Worm (Caenorhabditis elegans) whole organism, young adult: Measurements from ENCODE around the gene nuo-5.

ENCODE experiments used
- B0019.2 ChIP-seq: fragments of 200-800 bp; sonication (Bioruptor generic); conservative IDR thresholded peaks from 2 replicates; pipeline ENCODE4 v1.3.6; 2022; ENCODE audit warnings: missing genetic modification reagents, missing genetic modification characterization, missing compliant biosample characterization
- D2030.7 ChIP-seq: fragments of 200-800 bp; sonication (Bioruptor generic); IDR thresholded peaks from 2 replicates; pipeline ENCODE4 v1.3.6; 2022; ENCODE audit warnings: missing genetic modification reagents, missing genetic modification characterization, missing compliant biosample characterization
- F49E8.2 ChIP-seq: sonication (generic microtip); optimal IDR thresholded peaks from 3 replicates; lab custom pipeline; 2017; ENCODE audit warnings: missing genetic modification characterization, mild to moderate bottlenecking, missing compliant biosample characterization, antibody characterized with exemption, moderate library complexity; ENCODE audit not compliant: insufficient read depth
- F55B11.4 ChIP-seq: sonication (generic microtip); optimal IDR thresholded peaks from 2 replicates; lab custom pipeline; 2016; ENCODE audit warnings: missing compliant biosample characterization, missing genetic modification characterization, borderline replicate concordance; ENCODE audit not compliant: insufficient read depth
- T07F8.4 ChIP-seq: sonication (generic microtip); optimal IDR thresholded peaks from 2 replicates; lab custom pipeline; 2016; ENCODE audit warnings: mild to moderate bottlenecking, missing genetic modification characterization, moderate library complexity, missing compliant biosample characterization
- Y56A3A.18 ChIP-seq: fragments of 200-800 bp; sonication (Bioruptor generic); IDR thresholded peaks from 2 replicates; pipeline ENCODE4 v1.3.6; 2022; ENCODE audit warnings: missing genetic modification reagents, missing genetic modification characterization, missing compliant biosample characterization
- akir-1 ChIP-seq: fragments of 200-800 bp; sonication (Bioruptor generic); optimal IDR thresholded peaks from 2 replicates; lab custom pipeline; 2018; ENCODE audit warnings: mild to moderate bottlenecking, missing genetic modification characterization, moderate library complexity, missing compliant biosample characterization
- ama-1 ChIP-seq, 3 experiments: fragments of 150-350 bp in 1 of 3; sonication (generic microtip) in 2 of 3; optimal IDR thresholded peaks; 2 replicates each; lab custom pipeline; 2014 to 2018; ENCODE audit warnings: missing biosample characterization in 2 of 3, missing genetic modification characterization in 2 of 3, missing genetic modification reagents in 2 of 3
- ccch-3 ChIP-seq: fragments of 200-800 bp; sonication (Bioruptor generic); optimal IDR thresholded peaks from 2 replicates; lab custom pipeline; 2018; ENCODE audit warnings: mild to moderate bottlenecking, missing genetic modification characterization, missing compliant biosample characterization
- ceh-79 ChIP-seq: sonication (generic microtip); optimal IDR thresholded peaks from 2 replicates; lab custom pipeline; 2017; ENCODE audit warnings: mild to moderate bottlenecking, missing genetic modification characterization, missing compliant biosample characterization
- egrh-3 ChIP-seq: fragments of 200-800 bp; sonication (Bioruptor generic); IDR thresholded peaks from 2 replicates; pipeline ENCODE4 v1.3.6; 2022; ENCODE audit warnings: missing genetic modification reagents, missing genetic modification characterization, missing compliant biosample characterization
- lag-1 ChIP-seq: fragments of 200-800 bp; sonication (Bioruptor generic); IDR thresholded peaks from 2 replicates; pipeline ENCODE4 v1.3.6; 2022; ENCODE audit warnings: missing genetic modification reagents, missing genetic modification characterization, missing compliant biosample characterization
- let-526 ChIP-seq: fragments of 200-800 bp; sonication (Bioruptor generic); IDR thresholded peaks from 2 replicates; pipeline ENCODE4 v1.3.6; 2022; ENCODE audit warnings: missing genetic modification reagents, missing genetic modification characterization, missing compliant biosample characterization
- lin-35 ChIP-seq, 3 experiments: fragments of 150-350 bp in 2 of 3; sonication (generic microtip) in 1 of 3; optimal IDR thresholded peaks; 2 replicates each; lab custom pipeline; 2014 to 2018; ENCODE audit warnings: missing biosample characterization in 3 of 3, missing genetic modification characterization in 3 of 3, missing genetic modification reagents in 3 of 3
- madf-10 ChIP-seq: sonication (generic microtip); optimal IDR thresholded peaks from 2 replicates; lab custom pipeline; 2016; ENCODE audit warnings: mild to moderate bottlenecking, missing genetic modification characterization, missing compliant biosample characterization
- madf-8 ChIP-seq: fragments of 200-800 bp; sonication (Bioruptor generic); conservative IDR thresholded peaks from 2 replicates; pipeline ENCODE4 v1.3.6; 2022; ENCODE audit warnings: missing genetic modification reagents, missing genetic modification characterization, missing compliant biosample characterization
- nfyb-1 ChIP-seq: fragments of 200-800 bp; sonication (Bioruptor generic); IDR thresholded peaks from 2 replicates; pipeline ENCODE4 v1.3.6; 2022; ENCODE audit warnings: missing genetic modification reagents, missing genetic modification characterization, missing compliant biosample characterization
- nhr-120 ChIP-seq: fragments of 200-800 bp; sonication (Bioruptor generic); IDR thresholded peaks from 2 replicates; pipeline ENCODE4 v1.3.6; 2022; ENCODE audit warnings: missing genetic modification characterization, missing compliant biosample characterization
- nhr-80 ChIP-seq: sonication (generic microtip); optimal IDR thresholded peaks from 2 replicates; lab custom pipeline; 2016; ENCODE audit warnings: missing genetic modification characterization, missing compliant biosample characterization
- pbrm-1 ChIP-seq: fragments of 200-800 bp; sonication (Bioruptor generic); IDR thresholded peaks from 2 replicates; pipeline ENCODE4 v1.3.6; 2022; ENCODE audit warnings: missing genetic modification reagents, missing genetic modification characterization, missing compliant biosample characterization
- sdz-38 ChIP-seq: sonication (generic microtip); optimal IDR thresholded peaks from 2 replicates; lab custom pipeline; 2016; ENCODE audit warnings: missing genotype, missing genetic modification characterization, missing compliant biosample characterization
- snpc-1.3 ChIP-seq: sonication (generic microtip); optimal IDR thresholded peaks from 2 replicates; lab custom pipeline; 2017; ENCODE audit warnings: missing genetic modification characterization, mild to moderate bottlenecking, missing compliant biosample characterization, antibody characterized with exemption, moderate library complexity, missing genotype, missing genetic modification reagents; ENCODE audit not compliant: insufficient read depth
- snpc-3.4 ChIP-seq: sonication (generic microtip); optimal IDR thresholded peaks from 2 replicates; lab custom pipeline; 2017; ENCODE audit warnings: missing genetic modification characterization, mild to moderate bottlenecking, missing compliant biosample characterization, antibody characterized with exemption, moderate library complexity, missing genotype, missing genetic modification reagents
- snpc-4 ChIP-seq, 5 experiments: fragments of 150-350 bp in 1 of 5; sonication (generic microtip) in 4 of 5; optimal IDR thresholded peaks; 2 replicates each; lab custom pipeline; 2014 to 2018; ENCODE audit warnings: missing genetic modification characterization in 5 of 5, missing biosample characterization in 3 of 5, antibody characterized with exemption in 2 of 5, mild to moderate bottlenecking in 2 of 5, missing compliant biosample characterization in 2 of 5, missing genotype in 2 of 5, moderate library complexity in 2 of 5, missing genetic modification reagents in 1 of 5
- ztf-22 ChIP-seq: fragments of 200-800 bp; sonication (Bioruptor generic); optimal IDR thresholded peaks from 2 replicates; lab custom pipeline; 2018; ENCODE audit warnings: mild to moderate bottlenecking, missing genetic modification characterization, moderate library complexity, missing compliant biosample characterization
- ztf-26 ChIP-seq: sonication (generic microtip); optimal IDR thresholded peaks from 2 replicates; lab custom pipeline; 2017; ENCODE audit warnings: missing genetic modification characterization, missing compliant biosample characterization

nuo-5 gene

ce11 chrV:2746404-2746803, 47.6 kb downstream of the nuo-5 start:
- TF ChIP-seq snpc-4 (GFP tag; optimal IDR thresholded peaks at IDR 0.05; lab: Kevin White, UChicago) (no peak), snpc-4 (tag; optimal IDR thresholded peaks at IDR 0.05; lab: Kevin White, UChicago) (peak in 1 of 4 experiments; percentile 71), ccch-3 (GFP tag; lab: Kevin White, UChicago) (no peak), egrh-3 (GFP tag; lab: Robert Waterston, UW) (peak; percentile 65; the same call in 1 of the 2 replicates), snpc-1.3 (tag; lab: Kevin White, UChicago) (no peak), nfyb-1 (GFP tag; lab: Robert Waterston, UW) (0 out of 2 replicates have a peak, but pooled peaks have one; percentile 28)
- TF ChIP-seq, all 124 proteins: peak for 3

- TF ChIP-seq akir-1 (GFP tag; lab: Kevin White, UChicago) (no peak), ztf-22 (GFP tag; lab: Kevin White, UChicago) (no peak), ceh-79 (tag; lab: Kevin White, UChicago) (no peak), B0019.2 (GFP tag; lab: Robert Waterston, UW) (no peak), F49E8.2 (tag; lab: Kevin White, UChicago) (no peak), D2030.7 (GFP tag; lab: Robert Waterston, UW) (no peak), ama-1 (optimal IDR thresholded peaks at IDR 0.05; lab: Kevin White, UChicago) (no peak), ama-1 (GFP tag; optimal IDR thresholded peaks at IDR 0.05; lab: Kevin White, UChicago) (no peak), nhr-80 (tag; lab: Kevin White, UChicago) (no peak), madf-10 (tag; lab: Kevin White, UChicago) (no peak), sdz-38 (tag; lab: Kevin White, UChicago) (no peak), nhr-120 (GFP tag; lab: Robert Waterston, UW) (no peak), snpc-3.4 (tag; lab: Kevin White, UChicago) (no peak), Y56A3A.18 (GFP tag; lab: Robert Waterston, UW) (no peak), madf-8 (GFP tag; lab: Robert Waterston, UW) (no peak), ztf-26 (no peak), let-526 (no peak)
Measured at ce11 chrV:2750006-2750405, 51.2 kb downstream of the nuo-5 start, which contains the start of gene srx-24. Gene srx-24 (minus strand): TSS chrV:2750106.

ce11 chrV:2753007-2753406, 54.2 kb downstream of the nuo-5 start, which contains the start of gene srx-26:
Gene srx-26 (minus strand): TSS chrV:2753107.
- no peak for TF ChIP-seq F55B11.4
- TF ChIP-seq lin-35 (GFP tag; optimal IDR thresholded peaks at IDR 0.05; lab: Kevin White, UChicago) = no peak
- TF ChIP-seq nhr-80 (tag; lab: Kevin White, UChicago) = no peak
- TF ChIP-seq pbrm-1 (GFP tag; lab: Robert Waterston, UW) = no peak
- TF ChIP-seq lag-1 (GFP tag; lab: Robert Waterston, UW) = no peak
- TF ChIP-seq T07F8.4 (tag; lab: Kevin White, UChicago) = no peak
